Fruit fly (Drosophila melanogaster): ENCODE data around the gene Dh44.
A peak's percentile ranks its signal among the peaks of the same experiment; 100 is the strongest.

dm6 chr3R:9679746-9680145 lies 41.8 kb downstream of the Dh44 start, which contains the start of gene nmdyn-D7:
- TF ChIP-seq Sp1 (GFP tag; optimal IDR thresholded peaks at IDR 0.05) (no peak), h (GFP tag; optimal IDR thresholded peaks at IDR 0.05) (no peak), fru (GFP tag; optimal IDR thresholded peaks at IDR 0.05) (no peak), Rel (GFP tag; optimal IDR thresholded peaks at IDR 0.05) (no peak), Rel (tag; optimal IDR thresholded peaks at IDR 0.05) (peak; percentile 99), sage (GFP tag; optimal IDR thresholded peaks at IDR 0.05) (no peak), CG32264 (GFP tag; optimal IDR thresholded peaks at IDR 0.05) (no peak), br (GFP tag; optimal IDR thresholded peaks at IDR 0.05) (no peak)

Data from whole organism, wandering third instar larva.